Fruit fly (Drosophila melanogaster): ENCODE measurements around the gene CG43317.

The CG43317 gene

dm6 chr3R:15803502-15804461 lies 30.4 kb downstream of the CG43317 start, which contains the start of gene alpha-Man-IIb (continued):
- TF ChIP-seq D19B (GFP tag; optimal IDR thresholded peaks at IDR 0.05) (no peak), ems (GFP tag; optimal IDR thresholded peaks at IDR 0.05) (peak; percentile 30), fd102C (GFP tag; optimal IDR thresholded peaks at IDR 0.05) (no peak), CG14014 (GFP tag; IDR thresholded peaks at IDR 0.05) (no peak), fru (optimal IDR thresholded peaks at IDR 0.05) (no peak), tio (GFP tag; optimal IDR thresholded peaks at IDR 0.05) (no peak), CG10654 (GFP tag; optimal IDR thresholded peaks at IDR 0.05) (no peak), hth (optimal IDR thresholded peaks at IDR 0.05) (no peak), seq (GFP tag; IDR thresholded peaks at IDR 0.05) (no peak), CG12236 (GFP tag; optimal IDR thresholded peaks at IDR 0.05) (no peak), sens (GFP tag) (peak; percentile 81), CG16863 (GFP tag; optimal IDR thresholded peaks at IDR 0.05) (no peak), Vsx1 (GFP tag; optimal IDR thresholded peaks at IDR 0.05) (no peak), lola (GFP tag; optimal IDR thresholded peaks at IDR 0.05) (no peak), E2f1 (GFP tag; IDR thresholded peaks at IDR 0.05) (no peak), CG4707 (GFP tag; optimal IDR thresholded peaks at IDR 0.05) (no peak), salm (tag; optimal IDR thresholded peaks at IDR 0.05) (no peak), mam (GFP tag; optimal IDR thresholded peaks at IDR 0.05) (peak; percentile 9), stwl (tag; optimal IDR thresholded peaks at IDR 0.05) (no peak), cad (GFP tag; optimal IDR thresholded peaks at IDR 0.05) (no peak), CG8281 (tag; optimal IDR thresholded peaks at IDR 0.05) (no peak), Tbp (GFP tag; optimal IDR thresholded peaks at IDR 0.05) (peak; percentile 7), jigr1 (GFP tag; IDR thresholded peaks at IDR 0.05) (no peak), lbe (GFP tag; optimal IDR thresholded peaks at IDR 0.05) (no peak), CG10321 (GFP tag; IDR thresholded peaks at IDR 0.05) (no peak), CG3065 (GFP tag; optimal IDR thresholded peaks at IDR 0.05) (no peak), pan (optimal IDR thresholded peaks at IDR 0.05) (no peak), pan (GFP tag; optimal IDR thresholded peaks at IDR 0.05 in 1 of 2, IDR thresholded peaks at IDR 0.05 in 1 of 2) (peak in 1 of 2 experiments; percentile 48), NfI (GFP tag; optimal IDR thresholded peaks at IDR 0.05) (no peak), CG1603 (tag; optimal IDR thresholded peaks at IDR 0.05) (peak; percentile 53), hb (GFP tag; IDR thresholded peaks at IDR 0.05; ENCODE audit: partially characterized antibody) (peak; percentile 71; the same call in 2 of the 3 replicates), danr (GFP tag; IDR thresholded peaks at IDR 0.05) (no peak), lmd (GFP tag; IDR thresholded peaks at IDR 0.05) (no peak), kah (GFP tag; optimal IDR thresholded peaks at IDR 0.05) (no peak), TFAM (GFP tag; optimal IDR thresholded peaks at IDR 0.05) (no peak), corto (GFP tag; optimal IDR thresholded peaks at IDR 0.05) (no peak), Hr78 (GFP tag; optimal IDR thresholded peaks at IDR 0.05) (no peak), dysf (GFP tag; IDR thresholded peaks at IDR 0.05) (0 out of 3 replicates have a peak, but pooled peaks have one; percentile 26), kni (GFP tag; optimal IDR thresholded peaks at IDR 0.05) (no peak), CG15011 (GFP tag; optimal IDR thresholded peaks at IDR 0.05) (no peak), CG34224 (GFP tag; IDR thresholded peaks at IDR 0.05; ENCODE audit: partially characterized antibody) (peak; percentile 92), pum (GFP tag; optimal IDR thresholded peaks at IDR 0.05) (no peak), CG17912 (GFP tag; optimal IDR thresholded peaks at IDR 0.05) (no peak), Drgx (GFP tag; IDR thresholded peaks at IDR 0.05) (no peak), CG12299 (tag; optimal IDR thresholded peaks at IDR 0.05) (peak; percentile 52), sug (tag; optimal IDR thresholded peaks at IDR 0.05) (peak; percentile 25), CG11560 (tag; IDR thresholded peaks at IDR 0.05) (peak; percentile 98), Hr39 (optimal IDR thresholded peaks at IDR 0.05) (no peak), otp (GFP tag; IDR thresholded peaks at IDR 0.05) (peak; percentile 51; the same call in 1 of the 3 replicates), croc (GFP tag; conservative IDR thresholded peaks at IDR 0.05) (no peak)

Measured in whole organism, embryonic.